Worm (Caenorhabditis elegans): ENCODE measurements around the gene T21D12.14.

ce11 chrIV:275146-275545 lies 12.8 kb downstream of the T21D12.14 start:
- no peak for TF ChIP-seq unc-42 (tag; optimal IDR thresholded peaks at IDR 0.05)
- TF ChIP-seq ceh-48 (tag; optimal IDR thresholded peaks at IDR 0.05), result no peak
- no peak for TF ChIP-seq ceh-24 (tag; optimal IDR thresholded peaks at IDR 0.05)
- no peak for TF ChIP-seq odd-2 (tag; optimal IDR thresholded peaks at IDR 0.05)
- TF ChIP-seq elt-2 (tag; optimal IDR thresholded peaks at IDR 0.05), result no peak
- TF ChIP-seq pag-3 (tag; optimal IDR thresholded peaks at IDR 0.05; ENCODE audit: borderline replicate concordance), result no peak
- no peak for TF ChIP-seq ceh-14 (tag; optimal IDR thresholded peaks at IDR 0.05)
- TF ChIP-seq pqm-1 (tag; optimal IDR thresholded peaks at IDR 0.05), result no peak
- TF ChIP-seq fkh-6 (tag; optimal IDR thresholded peaks at IDR 0.05), result no peak
- TF ChIP-seq fkh-10 (GFP tag; optimal IDR thresholded peaks at IDR 0.05), result no peak
- TF ChIP-seq ceh-45 (GFP tag; IDR thresholded peaks at IDR 0.05), result no peak
